Fruit fly (Drosophila melanogaster): ENCODE measurements around the gene CG8461.

The CG8461 gene

DNA sequence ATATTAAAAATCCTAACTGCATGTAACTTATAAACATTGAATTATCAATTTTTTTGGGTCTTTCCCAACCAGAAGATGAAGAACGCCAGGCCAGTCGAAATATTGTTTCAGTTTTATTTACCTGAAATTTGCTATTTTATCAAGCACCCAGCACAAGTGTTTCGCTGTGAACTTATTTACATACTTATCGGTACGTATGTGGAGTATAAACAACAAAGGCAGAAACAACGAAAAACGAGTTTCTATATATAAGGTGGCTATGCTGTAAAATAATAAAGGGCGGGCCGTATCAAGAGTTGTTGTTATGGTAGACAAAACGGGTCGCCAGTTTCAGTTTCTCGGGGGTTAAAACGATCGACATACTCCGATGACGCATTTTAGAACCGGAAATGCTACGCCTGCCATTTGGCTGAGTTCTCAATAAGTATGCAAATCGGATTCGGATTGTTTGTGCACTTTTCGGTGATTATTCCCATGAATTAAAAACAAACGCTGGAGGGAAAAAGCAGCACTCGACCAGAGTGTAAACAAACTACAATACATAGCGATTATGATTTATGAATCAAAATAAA lies 33.7 kb downstream of the CG8461 start (continued):
- no peak for TF ChIP-seq Ptx1 (GFP tag; IDR thresholded peaks at IDR 0.05)
- TF ChIP-seq Xrp1 (GFP tag; IDR thresholded peaks at IDR 0.05), result no peak; the same call in 1 of the 2 replicates
- no peak for TF ChIP-seq NFAT (GFP tag; IDR thresholded peaks at IDR 0.05)
- no peak for TF ChIP-seq dysf (GFP tag; IDR thresholded peaks at IDR 0.05)
- TF ChIP-seq zen (tag; optimal IDR thresholded peaks at IDR 0.05), result no peak
- no peak for TF ChIP-seq sc (optimal IDR thresholded peaks at IDR 0.05)
- TF ChIP-seq sc (GFP tag; optimal IDR thresholded peaks at IDR 0.05), result no peak
- TF ChIP-seq sim (GFP tag; IDR thresholded peaks at IDR 0.05), result no peak
- TF ChIP-seq aop (GFP tag; IDR thresholded peaks at IDR 0.05), result no peak
- TF ChIP-seq CG1529 (GFP tag; optimal IDR thresholded peaks at IDR 0.05), result no peak
- no peak for TF ChIP-seq ftz-f1 (GFP tag; optimal IDR thresholded peaks at IDR 0.05)
- no peak for TF ChIP-seq disco-r (GFP tag; optimal IDR thresholded peaks at IDR 0.05)
- TF ChIP-seq cas (GFP tag; IDR thresholded peaks at IDR 0.05), result no peak
- TF ChIP-seq CG4730 (GFP tag; IDR thresholded peaks at IDR 0.05), result no peak
- peak; percentile 29 for TF ChIP-seq CG12659 (GFP tag; optimal IDR thresholded peaks at IDR 0.05)
- peak; percentile 47 for TF ChIP-seq gsb-n (tag; optimal IDR thresholded peaks at IDR 0.05)
- no peak for TF ChIP-seq Drgx (GFP tag; IDR thresholded peaks at IDR 0.05)
- TF ChIP-seq ind (GFP tag; optimal IDR thresholded peaks at IDR 0.05), result no peak
- no peak for TF ChIP-seq CG7839 (tag; optimal IDR thresholded peaks at IDR 0.05)
- no peak for TF ChIP-seq Bgb (GFP tag; IDR thresholded peaks at IDR 0.05; ENCODE audit: partially characterized antibody)
- no peak for TF ChIP-seq repo (GFP tag; optimal IDR thresholded peaks at IDR 0.05)
- peak; percentile 6 for TF ChIP-seq Sox100B (GFP tag; optimal IDR thresholded peaks at IDR 0.05)
- TF ChIP-seq ssp (GFP tag; IDR thresholded peaks at IDR 0.05), result no peak
- no peak for TF ChIP-seq lilli (GFP tag; optimal IDR thresholded peaks at IDR 0.05)
- TF ChIP-seq Antp (GFP tag; optimal IDR thresholded peaks at IDR 0.05), result no peak
- TF ChIP-seq CG14860 (GFP tag; IDR thresholded peaks at IDR 0.05; ENCODE audit: partially characterized antibody), result no peak
- TF ChIP-seq Side (GFP tag; optimal IDR thresholded peaks at IDR 0.05), result no peak
- TF ChIP-seq ac (GFP tag; optimal IDR thresholded peaks at IDR 0.05), result no peak
- TF ChIP-seq HLH54F (GFP tag; optimal IDR thresholded peaks at IDR 0.05), result no peak
- no peak for TF ChIP-seq hb (GFP tag; IDR thresholded peaks at IDR 0.05; ENCODE audit: partially characterized antibody)
- peak; percentile 47 for TF ChIP-seq CG15011 (GFP tag; optimal IDR thresholded peaks at IDR 0.05)
- TF ChIP-seq gem (tag; optimal IDR thresholded peaks at IDR 0.05), result peak; percentile 20
- no peak for TF ChIP-seq Six4 (GFP tag; optimal IDR thresholded peaks at IDR 0.05)
- no peak for TF ChIP-seq CG18764 (GFP tag; optimal IDR thresholded peaks at IDR 0.05)
- TF ChIP-seq h (optimal IDR thresholded peaks at IDR 0.05), result no peak
- peak; percentile 22 for TF ChIP-seq CG34376 (GFP tag; optimal IDR thresholded peaks at IDR 0.05)
- no peak for TF ChIP-seq CG2116 (GFP tag; optimal IDR thresholded peaks at IDR 0.05)
- TF ChIP-seq abd-A (tag; optimal IDR thresholded peaks at IDR 0.05), result no peak
- TF ChIP-seq CG11456 (GFP tag; IDR thresholded peaks at IDR 0.05), result no peak
- TF ChIP-seq chif (GFP tag; optimal IDR thresholded peaks at IDR 0.05), result no peak
- TF ChIP-seq CG12391 (tag; optimal IDR thresholded peaks at IDR 0.05), result no peak
- TF ChIP-seq CG4707 (GFP tag; optimal IDR thresholded peaks at IDR 0.05), result no peak
- TF ChIP-seq Xbp1 (GFP tag; optimal IDR thresholded peaks at IDR 0.05), result no peak
- no peak for TF ChIP-seq ara (GFP tag; IDR thresholded peaks at IDR 0.05)
- TF ChIP-seq Opbp (GFP tag; IDR thresholded peaks at IDR 0.05; ENCODE audit: partially characterized antibody), result no peak
- no peak for TF ChIP-seq NC2β (GFP tag; optimal IDR thresholded peaks at IDR 0.05)
- no peak for TF ChIP-seq ems (GFP tag; optimal IDR thresholded peaks at IDR 0.05)
- no peak for TF ChIP-seq Myb (GFP tag; optimal IDR thresholded peaks at IDR 0.05)
- TF ChIP-seq CG17328 (GFP tag; IDR thresholded peaks at IDR 0.05), result no peak
- no peak for TF ChIP-seq CG10321 (GFP tag; IDR thresholded peaks at IDR 0.05)
- TF ChIP-seq Neu2 (GFP tag; optimal IDR thresholded peaks at IDR 0.05; ENCODE audit: borderline replicate concordance), result no peak
- TF ChIP-seq CG34422 (GFP tag; IDR thresholded peaks at IDR 0.05), result no peak
- peak; percentile 23 for TF ChIP-seq CG2120 (GFP tag; optimal IDR thresholded peaks at IDR 0.05)
